Worm (Caenorhabditis elegans) whole organism, L4/young adult: ENCODE data around the gene F59B2.3.

Experiments
- W03F9.2 ChIP-seq: fragments of 150-350 bp; optimal IDR thresholded peaks from 2 replicates; lab custom pipeline; 2014; ENCODE audit warnings: missing biosample characterization, missing genetic modification characterization
- dao-5 ChIP-seq: sonication (generic microtip); optimal IDR thresholded peaks from 2 replicates; lab custom pipeline; 2016; ENCODE audit warnings: missing genotype, missing genetic modification characterization, moderate library complexity, missing compliant biosample characterization
- him-1 ChIP-seq: sonication (generic microtip); optimal IDR thresholded peaks from 2 replicates; lab custom pipeline; 2016; ENCODE audit warnings: missing genotype, missing genetic modification reagents, missing genetic modification characterization, missing compliant biosample characterization

DNA sequence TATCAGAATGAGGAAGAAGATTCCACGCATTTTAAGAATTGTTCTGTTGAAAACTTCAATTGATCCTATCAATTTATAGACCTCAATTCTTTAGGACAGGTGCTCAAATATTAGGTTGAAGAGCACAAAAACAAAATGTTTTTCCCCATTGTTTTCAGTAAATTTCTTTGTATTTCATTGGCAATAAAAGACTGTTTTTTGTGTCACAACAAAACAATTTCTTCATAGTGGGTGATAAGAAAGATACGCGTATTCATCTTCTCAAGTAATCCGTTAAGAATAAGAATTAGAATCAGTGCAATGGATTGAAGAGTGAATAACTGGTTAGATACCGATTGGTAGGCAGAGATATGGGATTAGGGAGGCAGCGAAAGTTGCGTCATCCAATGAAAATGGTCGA lies 38.9 kb downstream of the F59B2.3 start, which contains the start of gene ZK643.6:
- TF ChIP-seq dao-5 (tag; lab: Kevin White, UChicago): no peak
- TF ChIP-seq him-1 (tag; lab: Kevin White, UChicago): no peak
- TF ChIP-seq W03F9.2 (tag; lab: Kevin White, UChicago): no peak
